Fruit fly (Drosophila melanogaster) whole organism, embryonic: ENCODE measurements around the gene CG15597.

Experiments
- BEAF-32 ChIP-seq: fragments of 200-800 bp; sonication (Bioruptor generic); optimal IDR thresholded peaks from 3 replicates; lab custom pipeline; 2017; ENCODE audit warnings: missing biosample characterization, missing genetic modification characterization, mild to moderate bottlenecking, moderate library complexity, missing genetic modification reagents
- Blimp-1 ChIP-seq: fragments of 200-800 bp; sonication (Bioruptor generic); optimal IDR thresholded peaks from 3 replicates; lab custom pipeline; 2018; ENCODE audit warnings: missing biosample characterization, missing genetic modification characterization, mild to moderate bottlenecking, moderate library complexity, missing genetic modification reagents
- BtbVII ChIP-seq: fragments of 200-800 bp; sonication (Bioruptor generic); optimal IDR thresholded peaks from 3 replicates; lab custom pipeline; 2017; ENCODE audit warnings: missing biosample characterization, mild to moderate bottlenecking, missing genetic modification characterization
- CG10462 ChIP-seq: fragments of 200-800 bp; sonication (Bioruptor generic); optimal IDR thresholded peaks from 2 replicates; lab custom pipeline; 2016; ENCODE audit warnings: missing biosample characterization, missing genetic modification characterization
- CG11093 ChIP-seq: fragments of 200-800 bp; sonication (Bioruptor generic); IDR thresholded peaks from 3 replicates; pipeline ENCODE4 v1.3.6; 2022; ENCODE audit warnings: missing biosample characterization, missing genetic modification characterization
- CG15073 ChIP-seq: fragments of 200-800 bp; sonication (Bioruptor generic); optimal IDR thresholded peaks from 2 replicates; lab custom pipeline; 2016; ENCODE audit warnings: missing biosample characterization, missing genetic modification characterization
- CG15601 ChIP-seq: fragments of 200-800 bp; sonication (Bioruptor generic); optimal IDR thresholded peaks from 3 replicates; lab custom pipeline; 2019; ENCODE audit warnings: missing biosample characterization, mild to moderate bottlenecking, missing genetic modification characterization, moderate library complexity
- CG1602 ChIP-seq: fragments of 200-800 bp; sonication (Bioruptor generic); optimal IDR thresholded peaks from 3 replicates; lab custom pipeline; 2016; ENCODE audit warnings: missing biosample characterization, missing genetic modification characterization
- CG17612 ChIP-seq: fragments of 200-800 bp; sonication (Bioruptor generic); IDR thresholded peaks from 2 replicates; pipeline ENCODE4 v1.3.6; 2022; ENCODE audit warnings: missing biosample characterization, missing genetic modification characterization
- CG17829 ChIP-seq: fragments of 200-800 bp; optimal IDR thresholded peaks from 2 replicates; lab custom pipeline; 2019; ENCODE audit warnings: missing biosample characterization, mild to moderate bottlenecking, missing genetic modification characterization, moderate library complexity
- CG17912 ChIP-seq: fragments of 200-800 bp; sonication (Bioruptor generic); optimal IDR thresholded peaks from 2 replicates; lab custom pipeline; 2018; ENCODE audit warnings: missing biosample characterization, mild to moderate bottlenecking, missing genetic modification characterization
- CG18262 ChIP-seq: fragments of 200-800 bp; optimal IDR thresholded peaks from 3 replicates; lab custom pipeline; 2019; ENCODE audit warnings: missing biosample characterization, mild to moderate bottlenecking, missing genetic modification characterization, moderate library complexity
- CG1832 ChIP-seq: fragments of 200-800 bp; sonication (Bioruptor generic); optimal IDR thresholded peaks from 2 replicates; lab custom pipeline; 2017; ENCODE audit warnings: missing biosample characterization, mild to moderate bottlenecking, missing genetic modification characterization, inconsistent platforms
- CG2199 ChIP-seq: fragments of 200-800 bp; sonication (Bioruptor generic); IDR thresholded peaks from 3 replicates; pipeline ENCODE4 v1.3.6; 2022; ENCODE audit warnings: missing biosample characterization, missing genetic modification characterization
- CG2202 ChIP-seq: fragments of 200-800 bp; sonication (Bioruptor generic); optimal IDR thresholded peaks from 2 replicates; lab custom pipeline; 2018; ENCODE audit warnings: missing biosample characterization, mild to moderate bottlenecking, missing genetic modification characterization
- CG33557 ChIP-seq: fragments of 200-800 bp; sonication (Bioruptor generic); optimal IDR thresholded peaks from 2 replicates; lab custom pipeline; 2019; ENCODE audit warnings: missing biosample characterization, mild to moderate bottlenecking, missing genetic modification characterization, moderate library complexity
- CG5245 ChIP-seq: fragments of 200-800 bp; sonication (Bioruptor generic); optimal IDR thresholded peaks from 3 replicates; lab custom pipeline; 2016; ENCODE audit warnings: missing biosample characterization, missing genetic modification characterization
- CG6654 ChIP-seq: fragments of 200-800 bp; sonication (Bioruptor generic); optimal IDR thresholded peaks from 2 replicates; lab custom pipeline; 2017; ENCODE audit warnings: missing biosample characterization, mild to moderate bottlenecking, missing genetic modification characterization
- CG8944 ChIP-seq: fragments of 200-800 bp; sonication (Bioruptor generic); optimal IDR thresholded peaks from 3 replicates; lab custom pipeline; 2016; ENCODE audit warnings: missing biosample characterization, missing genetic modification characterization
- Dll ChIP-seq: fragments of 200-800 bp; sonication (Bioruptor generic); IDR thresholded peaks from 4 replicates; pipeline ENCODE4 v1.3.6; 2022; ENCODE audit warnings: missing biosample characterization, missing genetic modification characterization; ENCODE audit not compliant: partially characterized antibody
- H15 ChIP-seq: fragments of 200-800 bp; sonication (Bioruptor generic); IDR thresholded peaks from 3 replicates; pipeline ENCODE4 v1.3.6; 2022; ENCODE audit warnings: missing biosample characterization, missing genetic modification characterization
- Lim3 ChIP-seq: fragments of 200-800 bp; sonication (Bioruptor generic); IDR thresholded peaks from 2 replicates; pipeline ENCODE4 v1.3.6; 2022; ENCODE audit warnings: missing biosample characterization, missing genetic modification characterization
- MBD-R2 ChIP-seq: fragments of 200-800 bp; sonication (Bioruptor generic); IDR thresholded peaks from 2 replicates; pipeline ENCODE4 v1.3.6; 2022; ENCODE audit warnings: missing biosample characterization, missing genetic modification characterization
- NC2β ChIP-seq: fragments of 200-800 bp; sonication (Bioruptor generic); optimal IDR thresholded peaks from 2 replicates; lab custom pipeline; 2016; ENCODE audit warnings: missing biosample characterization, missing genetic modification characterization
- Sry-β ChIP-seq: fragments of 200-800 bp; sonication (Bioruptor generic); optimal IDR thresholded peaks from 2 replicates; lab custom pipeline; 2018; ENCODE audit warnings: missing biosample characterization, mild to moderate bottlenecking, missing genetic modification characterization, moderate library complexity
- Sry-δ ChIP-seq: fragments of 200-800 bp; sonication (Bioruptor generic); optimal IDR thresholded peaks from 2 replicates; lab custom pipeline; 2016; ENCODE audit warnings: missing biosample characterization, missing genetic modification characterization
- TFAM ChIP-seq: fragments of 200-800 bp; sonication (Bioruptor generic); optimal IDR thresholded peaks from 2 replicates; lab custom pipeline; 2017; ENCODE audit warnings: missing biosample characterization, missing genetic modification characterization, inconsistent platforms
- az2 ChIP-seq: fragments of 200-800 bp; sonication (Bioruptor generic); optimal IDR thresholded peaks from 3 replicates; lab custom pipeline; 2016; ENCODE audit warnings: missing biosample characterization, missing genetic modification characterization
- cad ChIP-seq: fragments of >200 bp; optimal IDR thresholded peaks from 2 replicates; lab custom pipeline; 2017; ENCODE audit warnings: missing biosample characterization, missing genetic modification characterization
- chm ChIP-seq: fragments of 200-800 bp; sonication (Bioruptor generic); IDR thresholded peaks from 2 replicates; pipeline ENCODE4 v1.3.6; 2022; ENCODE audit warnings: missing biosample characterization, missing genetic modification characterization
- dati ChIP-seq: fragments of 200-800 bp; sonication (Bioruptor generic); IDR thresholded peaks from 2 replicates; pipeline ENCODE4 v1.3.6; 2022; ENCODE audit warnings: missing biosample characterization, missing genetic modification characterization
- dmrt99B ChIP-seq: fragments of 200-800 bp; sonication (Bioruptor generic); optimal IDR thresholded peaks from 2 replicates; lab custom pipeline; 2018; ENCODE audit warnings: missing biosample characterization, mild to moderate bottlenecking, missing genetic modification characterization, moderate library complexity
- gem ChIP-seq: fragments of 200-800 bp; sonication (Bioruptor generic); optimal IDR thresholded peaks from 2 replicates; lab custom pipeline; 2019; ENCODE audit warnings: missing biosample characterization, mild to moderate bottlenecking, missing genetic modification characterization, moderate library complexity
- hb ChIP-seq: fragments of 200-800 bp; sonication (Bioruptor generic); IDR thresholded peaks from 3 replicates; pipeline ENCODE4 v1.3.6; 2022; ENCODE audit warnings: missing biosample characterization, missing genetic modification characterization; ENCODE audit not compliant: partially characterized antibody
- mirr ChIP-seq: fragments of 200-800 bp; sonication (Bioruptor generic); optimal IDR thresholded peaks from 3 replicates; lab custom pipeline; 2018; ENCODE audit warnings: missing biosample characterization, mild to moderate bottlenecking, missing genetic modification characterization
- psq ChIP-seq: fragments of 200-800 bp; sonication (Bioruptor generic); optimal IDR thresholded peaks from 2 replicates; lab custom pipeline; 2017; ENCODE audit warnings: missing biosample characterization, missing genetic modification characterization
- repo ChIP-seq: fragments of 200-800 bp; sonication (Bioruptor generic); optimal IDR thresholded peaks from 2 replicates; lab custom pipeline; 2016; ENCODE audit warnings: missing biosample characterization, missing genetic modification characterization
- shn ChIP-seq: fragments of 200-800 bp; sonication (Bioruptor generic); optimal IDR thresholded peaks from 3 replicates; lab custom pipeline; 2016; ENCODE audit warnings: missing biosample characterization, missing genetic modification characterization
- twi ChIP-seq: fragments of 200-800 bp; optimal IDR thresholded peaks from 2 replicates; lab custom pipeline; 2019; ENCODE audit warnings: missing biosample characterization, mild to moderate bottlenecking, missing genetic modification characterization, moderate library complexity
- vnd ChIP-seq: fragments of 200-800 bp; sonication (Bioruptor generic); IDR thresholded peaks from 3 replicates; pipeline ENCODE4 v1.3.6; 2022; ENCODE audit warnings: missing biosample characterization, missing genetic modification characterization; ENCODE audit not compliant: partially characterized antibody
- wdn ChIP-seq: fragments of 200-800 bp; sonication (Bioruptor generic); IDR thresholded peaks from 2 replicates; pipeline ENCODE4 v1.3.6; 2022; ENCODE audit warnings: missing biosample characterization, missing genetic modification characterization
- zfh2 ChIP-seq: fragments of 200-800 bp; sonication (Bioruptor generic); optimal IDR thresholded peaks from 2 replicates; lab custom pipeline; 2016; ENCODE audit warnings: missing biosample characterization, missing genetic modification characterization

Gene CG15597

DNA sequence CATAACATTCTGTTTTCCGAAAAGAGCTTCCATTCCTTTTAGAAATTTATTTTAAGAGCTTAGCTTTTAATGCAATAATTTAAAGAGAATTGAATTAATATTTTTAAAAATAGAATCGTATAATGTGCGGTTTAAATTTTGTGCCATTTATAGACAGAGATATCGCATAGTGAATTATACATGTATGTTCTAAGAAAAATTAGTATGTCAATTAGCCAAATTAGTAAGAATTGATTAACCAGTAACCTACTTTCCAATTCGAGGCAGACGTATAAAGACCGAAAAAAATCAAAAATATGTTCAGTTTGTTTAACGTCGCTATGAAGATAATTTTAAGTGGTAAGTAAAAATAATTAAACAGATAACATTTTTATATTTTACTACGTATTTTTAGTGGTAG is 24.7 kb upstream of the CG15597 start, which contains the start of gene CG31560:
CG31560 (plus strand) TSS at position 301 of the 400 bp plus-strand sequence.
- no peak for TF ChIP-seq CG6654 (GFP tag; lab: Kevin White, UChicago)
- TF ChIP-seq mirr (GFP tag; lab: Kevin White, UChicago): no peak
- TF ChIP-seq CG15073 (GFP tag; lab: Kevin White, UChicago): no peak
- TF ChIP-seq CG1832 (GFP tag; lab: Kevin White, UChicago): no peak
- TF ChIP-seq MBD-R2 (GFP tag; lab: Robert Waterston, UW): no peak

dm6 chr3R:6306584-6306983 is 21.6 kb upstream of the CG15597 start, which contains the start of gene CG46026:
Gene CG46026 (plus strand): TSS chr3R:6306884.
- TF ChIP-seq CG15601 (no peak), Sry-β (GFP tag; lab: Kevin White, UChicago) (no peak), dati (GFP tag; lab: Robert Waterston, UW) (no peak), dmrt99B (no peak), gem (tag; lab: Kevin White, UChicago) (no peak), repo (GFP tag; lab: Kevin White, UChicago) (no peak)

dm6 chr3R:6304947-6305346 is 19.9 kb upstream of the CG15597 start, which contains the start of gene Osi16:
Gene Osi16 (plus strand): TSS chr3R:6305247.
- 0 out of 3 replicates have a peak, but pooled peaks have one; percentile 28 for TF ChIP-seq hb (GFP tag; lab: Robert Waterston, UW)
- no peak for TF ChIP-seq H15
- no peak for TF ChIP-seq chm (GFP tag; lab: Robert Waterston, UW)
- peak; percentile 31 for TF ChIP-seq Blimp-1
- no peak for TF ChIP-seq NC2β (GFP tag; lab: Kevin White, UChicago)
- no peak for TF ChIP-seq TFAM
- TF ChIP-seq CG10462 (GFP tag; lab: Kevin White, UChicago): no peak
- no peak for TF ChIP-seq CG17829 (tag; lab: Kevin White, UChicago)
- TF ChIP-seq zfh2: no peak
- TF ChIP-seq twi: no peak
- TF ChIP-seq CG17912 (GFP tag; lab: Kevin White, UChicago): no peak
- no peak for TF ChIP-seq wdn (GFP tag; lab: Robert Waterston, UW)
- TF ChIP-seq cad (GFP tag; lab: Kevin White, UChicago): no peak
- TF ChIP-seq psq: no peak
- TF ChIP-seq CG1602: no peak
- TF ChIP-seq, all 482 proteins: peak for 2

dm6 chr3R:6303738-6304137 is 18.7 kb upstream of the CG15597 start, which contains the start of gene CG46396:
Gene CG46396 (plus strand): TSS chr3R:6304038.
- TF ChIP-seq psq (no peak), CG33557 (GFP tag; lab: Kevin White, UChicago) (no peak), Dll (GFP tag; lab: Robert Waterston, UW) (no peak), CG18262 (tag; lab: Kevin White, UChicago) (no peak), CG8944 (GFP tag; lab: Kevin White, UChicago) (no peak), shn (GFP tag; lab: Kevin White, UChicago) (no peak), BtbVII (no peak), CG2202 (no peak), CG11093 (GFP tag; lab: Robert Waterston, UW) (no peak), az2 (GFP tag; lab: Kevin White, UChicago) (no peak), CG5245 (GFP tag; lab: Kevin White, UChicago) (no peak), BEAF-32 (GFP tag; lab: Kevin White, UChicago) (no peak), Lim3 (GFP tag; lab: Robert Waterston, UW) (no peak), CG17612 (no peak), CG2199 (no peak), vnd (GFP tag; lab: Robert Waterston, UW) (no peak), Sry-δ (GFP tag; lab: Kevin White, UChicago) (no peak)
- TF ChIP-seq, all 482 proteins: peak for 0
